Fruit fly (Drosophila melanogaster) whole organism, prepupa: ENCODE measurements around the gene CG18171.
A peak's percentile ranks its signal among the peaks of the same experiment; 100 is the strongest.

Experiments
- CG34406 ChIP-seq: fragments of 200-800 bp; sonication (Bioruptor generic); optimal IDR thresholded peaks from 3 replicates; lab custom pipeline; 2016; ENCODE audit warnings: missing biosample characterization, missing genetic modification characterization
- CG4318 ChIP-seq: fragments of 200-800 bp; sonication (Bioruptor generic); optimal IDR thresholded peaks from 3 replicates; lab custom pipeline; 2017; ENCODE audit warnings: missing biosample characterization, mild to moderate bottlenecking, missing genetic modification characterization
- CG6808 ChIP-seq: fragments of 200-800 bp; sonication (Bioruptor generic); optimal IDR thresholded peaks from 3 replicates; lab custom pipeline; 2017; ENCODE audit warnings: missing biosample characterization, missing genetic modification characterization, mild to moderate bottlenecking, moderate library complexity, missing genetic modification reagents
- CG6854 ChIP-seq: fragments of 200-800 bp; sonication (Bioruptor generic); optimal IDR thresholded peaks from 2 replicates; lab custom pipeline; 2017; ENCODE audit warnings: missing biosample characterization, mild to moderate bottlenecking, missing genetic modification characterization
- CG7368 ChIP-seq: fragments of 200-800 bp; sonication (Bioruptor generic); optimal IDR thresholded peaks from 3 replicates; lab custom pipeline; 2016; ENCODE audit warnings: missing biosample characterization, missing genetic modification characterization
- CG9139 ChIP-seq: fragments of 200-800 bp; sonication (Bioruptor generic); optimal IDR thresholded peaks from 3 replicates; lab custom pipeline; 2017; ENCODE audit warnings: missing biosample characterization, mild to moderate bottlenecking, missing genetic modification characterization
- Hr39 ChIP-seq: fragments of 200-800 bp; sonication (Bioruptor generic); optimal IDR thresholded peaks from 2 replicates; lab custom pipeline; 2016; ENCODE audit warnings: missing biosample characterization, missing genetic modification characterization
- Sox102F ChIP-seq: fragments of 200-800 bp; sonication (Bioruptor generic); optimal IDR thresholded peaks from 2 replicates; lab custom pipeline; 2016; ENCODE audit warnings: missing biosample characterization, mild to moderate bottlenecking, missing genetic modification characterization
- Sox14 ChIP-seq: fragments of 200-800 bp; sonication (Bioruptor generic); optimal IDR thresholded peaks from 3 replicates; lab custom pipeline; 2016; ENCODE audit warnings: missing biosample characterization, missing genetic modification characterization
- acj6 ChIP-seq: fragments of 200-800 bp; sonication (Bioruptor generic); optimal IDR thresholded peaks from 3 replicates; lab custom pipeline; 2016; ENCODE audit warnings: missing biosample characterization, missing genetic modification characterization
- cyc ChIP-seq: fragments of 200-800 bp; sonication (Bioruptor generic); optimal IDR thresholded peaks from 3 replicates; lab custom pipeline; 2016; ENCODE audit warnings: missing biosample characterization, missing genetic modification characterization
- eg ChIP-seq: fragments of 200-800 bp; sonication (Bioruptor generic); IDR thresholded peaks from 3 replicates; pipeline ENCODE4 v1.3.6; 2022; ENCODE audit warnings: missing biosample characterization, missing genetic modification characterization
- svp ChIP-seq: fragments of 200-800 bp; sonication (Bioruptor generic); peaks from one replicate; lab custom pipeline; 2016; ENCODE audit warnings: missing biosample characterization, missing genetic modification characterization
- topi ChIP-seq: fragments of 200-800 bp; sonication (Bioruptor generic); optimal IDR thresholded peaks from 3 replicates; lab custom pipeline; 2016; ENCODE audit warnings: missing biosample characterization, missing genetic modification characterization

dm6 chr3L:1741107-1741506 lies 18.2 kb upstream of the CG18171 start:
- TF ChIP-seq Sox14 (GFP tag; lab: Kevin White, UChicago) (peak; percentile 5), CG34406 (GFP tag; lab: Kevin White, UChicago) (peak; percentile 18), cyc (peak; percentile 25), topi (GFP tag; lab: Kevin White, UChicago) (peak; percentile 49), Sox102F (GFP tag; lab: Kevin White, UChicago) (peak; percentile 15), Hr39 (GFP tag; lab: Kevin White, UChicago) (peak; percentile 48), acj6 (GFP tag; lab: Kevin White, UChicago) (peak; percentile 18), CG6854 (no peak), eg (GFP tag; lab: Robert Waterston, UW) (no peak; the same call in 2 of the 3 replicates), CG9139 (GFP tag; lab: Kevin White, UChicago) (no peak), svp (no peak), CG6808 (GFP tag; lab: Kevin White, UChicago) (no peak), CG4318 (GFP tag; lab: Kevin White, UChicago) (peak; percentile 40), CG7368 (GFP tag; lab: Kevin White, UChicago) (no peak)
